Worm (Caenorhabditis elegans) whole organism, early embryonic: ENCODE measurements around the gene W01B6.6.

Source experiments
- B0310.2 ChIP-seq: sonication (generic microtip); optimal IDR thresholded peaks from 2 replicates; lab custom pipeline; 2016; ENCODE audit warnings: mild to moderate bottlenecking, missing genetic modification characterization, missing compliant biosample characterization
- F13C5.2 ChIP-seq: sonication (generic microtip); optimal IDR thresholded peaks from 2 replicates; lab custom pipeline; 2017; ENCODE audit warnings: mild to moderate bottlenecking, missing genetic modification characterization, inconsistent platforms, missing compliant biosample characterization
- aly-1 ChIP-seq: sonication (generic microtip); optimal IDR thresholded peaks from 2 replicates; lab custom pipeline; 2016; ENCODE audit warnings: missing genetic modification characterization, missing compliant biosample characterization
- ama-1 ChIP-seq: fragments of 150-350 bp; optimal IDR thresholded peaks from 2 replicates; lab custom pipeline; 2014
- ceh-13 ChIP-seq: fragments of 200-800 bp; sonication (Bioruptor generic); optimal IDR thresholded peaks from 2 replicates; lab custom pipeline; 2018; ENCODE audit warnings: mild to moderate bottlenecking, missing genetic modification characterization, missing compliant biosample characterization
- ceh-36 ChIP-seq: sonication (generic microtip); optimal IDR thresholded peaks from 2 replicates; lab custom pipeline; 2016; ENCODE audit warnings: missing genetic modification characterization, inconsistent platforms, missing compliant biosample characterization
- ets-7 ChIP-seq: sonication (generic microtip); optimal IDR thresholded peaks from 2 replicates; lab custom pipeline; 2016; ENCODE audit warnings: missing genotype, missing genetic modification characterization, missing compliant biosample characterization
- flt-1 ChIP-seq: fragments of 200-800 bp; sonication (Bioruptor generic); IDR thresholded peaks from 2 replicates; pipeline ENCODE4 v1.3.6; 2022; ENCODE audit warnings: missing genetic modification characterization, missing compliant biosample characterization
- hmg-4 ChIP-seq: fragments of 200-800 bp; sonication (Bioruptor generic); optimal IDR thresholded peaks from 2 replicates; lab custom pipeline; 2018; ENCODE audit warnings: mild to moderate bottlenecking, missing genetic modification characterization, missing compliant biosample characterization
- hnd-1 ChIP-seq: sonication (generic microtip); optimal IDR thresholded peaks from 2 replicates; lab custom pipeline; 2016; ENCODE audit warnings: missing genetic modification characterization, missing compliant biosample characterization
- pes-1 ChIP-seq: fragments of 200-800 bp; sonication (Bioruptor generic); IDR thresholded peaks from 2 replicates; pipeline ENCODE4 v1.3.6; 2022; ENCODE audit warnings: missing genetic modification reagents, missing genetic modification characterization, missing compliant biosample characterization
- sea-1 ChIP-seq: fragments of 200-800 bp; sonication (Bioruptor generic); conservative IDR thresholded peaks from 2 replicates; pipeline ENCODE4 v1.3.6; 2022; ENCODE audit warnings: missing genetic modification characterization, missing compliant biosample characterization
- tbx-11 ChIP-seq: fragments of 200-800 bp; sonication (Bioruptor generic); IDR thresholded peaks from 2 replicates; pipeline ENCODE4 v1.3.6; 2022; ENCODE audit warnings: missing genetic modification characterization, missing compliant biosample characterization
- tbx-37 ChIP-seq: fragments of 200-800 bp; sonication (Bioruptor generic); conservative IDR thresholded peaks from 2 replicates; pipeline ENCODE4 v1.3.6; 2022; ENCODE audit warnings: missing genetic modification reagents, missing genetic modification characterization, missing compliant biosample characterization

- TF ChIP-seq flt-1 (GFP tag; lab: Robert Waterston, UW) (no peak), ama-1 (no peak), hmg-4 (GFP tag; lab: Kevin White, UChicago) (no peak), B0310.2 (tag; lab: Kevin White, UChicago) (no peak), ets-7 (tag; lab: Kevin White, UChicago) (no peak), F13C5.2 (tag; lab: Kevin White, UChicago) (no peak), pes-1 (no peak), hnd-1 (no peak), aly-1 (no peak), tbx-37 (GFP tag; lab: Robert Waterston, UW) (no peak), ceh-13 (GFP tag; lab: Kevin White, UChicago) (no peak), sea-1 (GFP tag; lab: Robert Waterston, UW) (no peak), ceh-36 (tag; lab: Kevin White, UChicago) (no peak), tbx-11 (GFP tag; lab: Robert Waterston, UW) (no peak)
These were observed 44.0 kb upstream of the W01B6.6 start, which contains the start of gene F44D12.10 for ce11 chrIV:10036966-10037365.
